Worm (Caenorhabditis elegans) whole organism, young adult: ENCODE results near the gene mcm-2.
A peak's percentile ranks its signal among the peaks of the same experiment; 100 is the strongest.

Experiments
- B0336.3 ChIP-seq: fragments of 200-800 bp; sonication (Bioruptor generic); IDR thresholded peaks from 2 replicates; pipeline ENCODE4 v1.3.6; 2022; ENCODE audit warnings: missing genetic modification characterization, missing compliant biosample characterization
- C06A6.2 ChIP-seq: fragments of 200-800 bp; sonication (Bioruptor generic); conservative IDR thresholded peaks from 2 replicates; pipeline ENCODE4 v1.3.6; 2022; ENCODE audit warnings: missing genetic modification characterization, missing compliant biosample characterization
- F23B12.7 ChIP-seq: sonication (generic microtip); optimal IDR thresholded peaks from 2 replicates; lab custom pipeline; 2017; ENCODE audit warnings: missing genetic modification characterization, mild to moderate bottlenecking, missing compliant biosample characterization, antibody characterized with exemption, moderate library complexity; ENCODE audit not compliant: insufficient read depth
- F39B2.1 ChIP-seq: fragments of 200-800 bp; sonication (Bioruptor generic); IDR thresholded peaks from 2 replicates; pipeline ENCODE4 v1.3.6; 2022; ENCODE audit warnings: missing genetic modification reagents, missing genetic modification characterization, missing compliant biosample characterization
- F52B5.7 ChIP-seq: sonication (generic microtip); optimal IDR thresholded peaks from 2 replicates; lab custom pipeline; 2016; ENCODE audit warnings: mild to moderate bottlenecking, missing genetic modification characterization, missing compliant biosample characterization
- F57A8.1 ChIP-seq: fragments of 200-800 bp; sonication (Bioruptor generic); optimal IDR thresholded peaks from 2 replicates; lab custom pipeline; 2018; ENCODE audit warnings: mild to moderate bottlenecking, missing genetic modification characterization, moderate library complexity, missing compliant biosample characterization
- T26A5.8 ChIP-seq: sonication (generic microtip); optimal IDR thresholded peaks from 2 replicates; lab custom pipeline; 2016; ENCODE audit warnings: missing genetic modification characterization, missing compliant biosample characterization
- Y53F4B.3 ChIP-seq: fragments of 200-800 bp; sonication (Bioruptor generic); IDR thresholded peaks from 2 replicates; pipeline ENCODE4 v1.3.6; 2022; ENCODE audit warnings: missing genetic modification reagents, missing genetic modification characterization, missing compliant biosample characterization
- Y67H2A.10 ChIP-seq: fragments of 200-800 bp; sonication (Bioruptor generic); conservative IDR thresholded peaks from 2 replicates; pipeline ENCODE4 v1.3.6; 2022; ENCODE audit warnings: missing genetic modification reagents, missing genetic modification characterization, missing compliant biosample characterization
- Y95B8A.8 ChIP-seq: fragments of 200-800 bp; sonication (Bioruptor generic); IDR thresholded peaks from 2 replicates; pipeline ENCODE4 v1.3.6; 2022; ENCODE audit warnings: missing genetic modification reagents, missing genetic modification characterization, missing compliant biosample characterization
- ama-1 ChIP-seq, 3 experiments: fragments of 150-350 bp in 1 of 3; sonication (generic microtip) in 2 of 3; optimal IDR thresholded peaks; 2 replicates each; lab custom pipeline; 2014 to 2018; ENCODE audit warnings: missing biosample characterization in 2 of 3, missing genetic modification characterization in 2 of 3, missing genetic modification reagents in 2 of 3
- aptf-2 ChIP-seq: fragments of 200-800 bp; sonication (Bioruptor generic); conservative IDR thresholded peaks from 2 replicates; pipeline ENCODE4 v1.3.6; 2022; ENCODE audit warnings: missing genetic modification reagents, missing genetic modification characterization, missing compliant biosample characterization
- attf-5 ChIP-seq: fragments of 200-800 bp; sonication (Bioruptor generic); optimal IDR thresholded peaks from 2 replicates; lab custom pipeline; 2018; ENCODE audit warnings: mild to moderate bottlenecking, missing genetic modification characterization, missing compliant biosample characterization
- cebp-1 ChIP-seq, 2 experiments: fragments of 200-800 bp in 1 of 2; sonication (Bioruptor generic) in 1 of 2; sonication (generic microtip) in 1 of 2; IDR thresholded peaks in 1 of 2; optimal IDR thresholded peaks in 1 of 2; 2 replicates each; pipeline versions ENCODE4 v1.3.6 to Lab custom; 2017 to 2022; ENCODE audit warnings: missing compliant biosample characterization in 2 of 2, missing genetic modification characterization in 2 of 2, mild to moderate bottlenecking in 1 of 2, missing genetic modification reagents in 1 of 2, moderate library complexity in 1 of 2
- ceh-27 ChIP-seq: fragments of 200-800 bp; sonication (Bioruptor generic); optimal IDR thresholded peaks from 2 replicates; lab custom pipeline; 2018; ENCODE audit warnings: mild to moderate bottlenecking, missing genetic modification characterization, moderate library complexity, missing compliant biosample characterization
- ceh-79 ChIP-seq: sonication (generic microtip); optimal IDR thresholded peaks from 2 replicates; lab custom pipeline; 2017; ENCODE audit warnings: mild to moderate bottlenecking, missing genetic modification characterization, missing compliant biosample characterization
- dpl-1 ChIP-seq: fragments of 150-350 bp; optimal IDR thresholded peaks from 2 replicates; lab custom pipeline; 2014; ENCODE audit warnings: missing biosample characterization, missing genetic modification reagents, missing genetic modification characterization
- egl-18 ChIP-seq: fragments of 200-800 bp; sonication (Bioruptor generic); IDR thresholded peaks from 2 replicates; pipeline ENCODE4 v1.3.6; 2022; ENCODE audit warnings: missing genetic modification reagents, missing genetic modification characterization, missing compliant biosample characterization
- ekl-4 ChIP-seq: fragments of 200-800 bp; sonication (Bioruptor generic); IDR thresholded peaks from 2 replicates; pipeline ENCODE4 v1.3.6; 2022; ENCODE audit warnings: missing genetic modification reagents, missing genetic modification characterization, missing compliant biosample characterization
- hmg-1.2 ChIP-seq: fragments of 200-800 bp; sonication (Bioruptor generic); IDR thresholded peaks from 2 replicates; pipeline ENCODE4 v1.3.6; 2022; ENCODE audit warnings: missing genetic modification reagents, missing genetic modification characterization, missing compliant biosample characterization
- lin-35 ChIP-seq, 3 experiments: fragments of 150-350 bp in 2 of 3; sonication (generic microtip) in 1 of 3; optimal IDR thresholded peaks; 2 replicates each; lab custom pipeline; 2014 to 2018; ENCODE audit warnings: missing biosample characterization in 3 of 3, missing genetic modification characterization in 3 of 3, missing genetic modification reagents in 3 of 3
- lin-40 ChIP-seq: sonication (generic microtip); optimal IDR thresholded peaks from 2 replicates; lab custom pipeline; 2016; ENCODE audit warnings: missing genetic modification characterization, mild to moderate bottlenecking, missing compliant biosample characterization, missing genotype, missing genetic modification reagents
- lir-1 ChIP-seq: fragments of 200-800 bp; sonication (Bioruptor generic); conservative IDR thresholded peaks from 2 replicates; pipeline ENCODE4 v1.3.6; 2022; ENCODE audit warnings: missing genetic modification reagents, missing genetic modification characterization, missing compliant biosample characterization
- lsy-27 ChIP-seq: sonication (generic microtip); optimal IDR thresholded peaks from 2 replicates; lab custom pipeline; 2017; ENCODE audit warnings: missing genetic modification characterization, mild to moderate bottlenecking, missing compliant biosample characterization, antibody characterized with exemption, missing genotype, borderline replicate concordance; ENCODE audit not compliant: insufficient read depth
- madf-10 ChIP-seq: sonication (generic microtip); optimal IDR thresholded peaks from 2 replicates; lab custom pipeline; 2016; ENCODE audit warnings: mild to moderate bottlenecking, missing genetic modification characterization, missing compliant biosample characterization
- madf-3 ChIP-seq: fragments of 200-800 bp; sonication (Bioruptor generic); IDR thresholded peaks from 2 replicates; pipeline ENCODE4 v1.3.6; 2022; ENCODE audit warnings: missing genetic modification reagents, missing genetic modification characterization, missing compliant biosample characterization
- madf-6 ChIP-seq: fragments of 200-800 bp; sonication (Bioruptor generic); IDR thresholded peaks from 2 replicates; pipeline ENCODE4 v1.3.6; 2022; ENCODE audit warnings: missing genetic modification reagents, missing genetic modification characterization, missing compliant biosample characterization
- mcd-1 ChIP-seq: fragments of 200-800 bp; sonication (Bioruptor generic); IDR thresholded peaks from 2 replicates; pipeline ENCODE4 v1.3.6; 2022; ENCODE audit warnings: missing genetic modification reagents, missing genetic modification characterization, missing compliant biosample characterization
- mxl-1 ChIP-seq: sonication (generic microtip); optimal IDR thresholded peaks from 2 replicates; lab custom pipeline; 2016; ENCODE audit warnings: missing genetic modification characterization, missing compliant biosample characterization
- nfya-1 ChIP-seq: sonication (generic microtip); optimal IDR thresholded peaks from 2 replicates; lab custom pipeline; 2017; ENCODE audit warnings: antibody characterized with exemption, missing compliant biosample characterization, missing genetic modification characterization, borderline replicate concordance; ENCODE audit not compliant: insufficient read depth
- nfyb-1 ChIP-seq: fragments of 200-800 bp; sonication (Bioruptor generic); IDR thresholded peaks from 2 replicates; pipeline ENCODE4 v1.3.6; 2022; ENCODE audit warnings: missing genetic modification reagents, missing genetic modification characterization, missing compliant biosample characterization
- nhr-27 ChIP-seq: fragments of 200-800 bp; sonication (Bioruptor generic); optimal IDR thresholded peaks from 2 replicates; lab custom pipeline; 2018; ENCODE audit warnings: mild to moderate bottlenecking, missing genetic modification characterization, moderate library complexity, missing compliant biosample characterization
- nhr-80 ChIP-seq: sonication (generic microtip); optimal IDR thresholded peaks from 2 replicates; lab custom pipeline; 2016; ENCODE audit warnings: missing genetic modification characterization, missing compliant biosample characterization
- repo-1 ChIP-seq: sonication (generic microtip); optimal IDR thresholded peaks from 2 replicates; lab custom pipeline; 2017; ENCODE audit warnings: mild to moderate bottlenecking, missing genetic modification characterization, missing compliant biosample characterization
- snpc-1.3 ChIP-seq: sonication (generic microtip); optimal IDR thresholded peaks from 2 replicates; lab custom pipeline; 2017; ENCODE audit warnings: missing genetic modification characterization, mild to moderate bottlenecking, missing compliant biosample characterization, antibody characterized with exemption, moderate library complexity, missing genotype, missing genetic modification reagents; ENCODE audit not compliant: insufficient read depth
- somi-1 ChIP-seq: fragments of 200-800 bp; sonication (Bioruptor generic); optimal IDR thresholded peaks from 2 replicates; lab custom pipeline; 2018; ENCODE audit warnings: mild to moderate bottlenecking, missing genetic modification characterization, missing compliant biosample characterization
- tbp1 ChIP-seq: fragments of 200-800 bp; sonication (Bioruptor generic); optimal IDR thresholded peaks from 2 replicates; lab custom pipeline; 2018; ENCODE audit warnings: mild to moderate bottlenecking, missing genetic modification characterization, missing compliant biosample characterization
- tbx-9 ChIP-seq: sonication (generic microtip); optimal IDR thresholded peaks from 2 replicates; lab custom pipeline; 2016; ENCODE audit warnings: borderline replicate concordance, missing genetic modification characterization, inconsistent platforms, missing compliant biosample characterization
- tlf-1 ChIP-seq: fragments of 200-800 bp; sonication (Bioruptor generic); optimal IDR thresholded peaks from 2 replicates; lab custom pipeline; 2018; ENCODE audit warnings: mild to moderate bottlenecking, missing genetic modification characterization, missing compliant biosample characterization
- zim-3 ChIP-seq: sonication (generic microtip); optimal IDR thresholded peaks from 2 replicates; lab custom pipeline; 2017; ENCODE audit warnings: mild to moderate bottlenecking, missing genetic modification characterization, moderate library complexity, missing compliant biosample characterization
- ztf-26 ChIP-seq: sonication (generic microtip); optimal IDR thresholded peaks from 2 replicates; lab custom pipeline; 2017; ENCODE audit warnings: missing genetic modification characterization, missing compliant biosample characterization
- ztf-3 ChIP-seq: fragments of 200-800 bp; sonication (Bioruptor generic); optimal IDR thresholded peaks from 2 replicates; lab custom pipeline; 2018; ENCODE audit warnings: mild to moderate bottlenecking, missing genetic modification characterization, missing compliant biosample characterization

Gene mcm-2

DNA sequence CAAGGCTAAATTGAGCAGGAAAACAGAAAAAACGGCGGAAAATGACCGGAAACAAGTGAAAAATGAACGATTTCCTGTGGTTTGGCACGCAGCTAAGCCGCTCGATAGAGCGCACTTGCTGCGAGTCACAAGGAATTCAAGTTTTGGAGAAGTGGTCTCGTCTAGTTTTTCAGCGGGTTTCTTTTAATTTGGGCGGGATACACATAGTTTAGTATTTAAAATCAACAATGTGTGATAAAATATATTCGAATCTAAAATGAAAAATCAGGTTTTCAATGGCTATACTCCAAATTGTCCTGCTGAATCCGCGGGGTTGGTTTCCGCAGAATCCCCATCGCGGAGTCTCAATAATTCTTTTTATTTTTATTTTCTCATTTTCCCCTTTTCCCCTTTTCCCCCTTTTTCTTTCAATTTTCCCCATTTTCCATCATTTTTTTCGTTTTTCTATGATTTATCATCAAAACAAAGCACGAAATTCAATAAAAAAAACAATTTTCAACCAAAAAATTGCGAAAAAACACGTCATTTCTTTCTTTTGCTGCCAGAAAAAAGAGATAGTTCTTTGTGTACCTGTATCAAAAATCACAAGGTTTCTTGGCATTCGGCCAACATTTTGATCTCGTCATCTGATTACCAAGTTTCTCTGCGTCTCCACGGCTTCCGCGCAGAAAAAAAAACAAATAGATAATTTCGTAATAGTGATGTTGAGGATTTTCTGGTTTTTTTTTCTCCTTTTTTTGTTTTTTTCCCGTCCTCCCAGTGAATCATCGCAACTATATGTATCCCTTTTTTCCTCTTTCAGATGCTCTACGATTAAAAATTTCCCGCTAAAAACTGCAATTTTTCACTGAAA lies 35.9 kb upstream of the mcm-2 start, which contains the start of gene ippk-1 (continued):
- TF ChIP-seq nfya-1 (tag; lab: Kevin White, UChicago) (no peak), nhr-27 (tag; lab: Kevin White, UChicago) (no peak), ceh-27 (GFP tag; lab: Kevin White, UChicago) (no peak), T26A5.8 (tag; lab: Kevin White, UChicago) (no peak), egl-18 (GFP tag; lab: Robert Waterston, UW) (no peak), madf-3 (GFP tag; lab: Robert Waterston, UW) (no peak), ztf-26 (tag; lab: Kevin White, UChicago) (peak; percentile 66), lir-1 (GFP tag; lab: Robert Waterston, UW) (no peak), Y95B8A.8 (no peak), tbp1 (GFP tag; lab: Kevin White, UChicago) (no peak), B0336.3 (GFP tag; lab: Robert Waterston, UW) (no peak), Y67H2A.10 (GFP tag; lab: Robert Waterston, UW) (no peak), F57A8.1 (GFP tag; lab: Kevin White, UChicago) (no peak), madf-10 (tag; lab: Kevin White, UChicago) (no peak), ekl-4 (no peak), somi-1 (GFP tag; lab: Kevin White, UChicago) (peak; percentile 62), attf-5 (GFP tag; lab: Kevin White, UChicago) (no peak), repo-1 (tag; lab: Kevin White, UChicago) (no peak), mxl-1 (tag; lab: Kevin White, UChicago) (no peak), tlf-1 (GFP tag; lab: Kevin White, UChicago) (no peak), F39B2.1 (GFP tag; lab: Robert Waterston, UW) (no peak), ceh-79 (tag; lab: Kevin White, UChicago) (no peak), dpl-1 (no peak), zim-3 (no peak), snpc-1.3 (no peak), F23B12.7 (tag; lab: Kevin White, UChicago) (no peak), cebp-1 (GFP tag; IDR thresholded peaks at IDR 0.05; lab: Robert Waterston, UW) (peak; percentile 88), cebp-1 (tag; optimal IDR thresholded peaks at IDR 0.05; lab: Kevin White, UChicago) (peak; percentile 96), aptf-2 (GFP tag; lab: Robert Waterston, UW) (0 out of 2 replicates have a peak, but pooled peaks have one; percentile 15), F52B5.7 (tag; lab: Kevin White, UChicago) (no peak), ztf-3 (GFP tag; lab: Kevin White, UChicago) (no peak), madf-6 (GFP tag; lab: Robert Waterston, UW) (no peak), Y53F4B.3 (no peak)

DNA sequence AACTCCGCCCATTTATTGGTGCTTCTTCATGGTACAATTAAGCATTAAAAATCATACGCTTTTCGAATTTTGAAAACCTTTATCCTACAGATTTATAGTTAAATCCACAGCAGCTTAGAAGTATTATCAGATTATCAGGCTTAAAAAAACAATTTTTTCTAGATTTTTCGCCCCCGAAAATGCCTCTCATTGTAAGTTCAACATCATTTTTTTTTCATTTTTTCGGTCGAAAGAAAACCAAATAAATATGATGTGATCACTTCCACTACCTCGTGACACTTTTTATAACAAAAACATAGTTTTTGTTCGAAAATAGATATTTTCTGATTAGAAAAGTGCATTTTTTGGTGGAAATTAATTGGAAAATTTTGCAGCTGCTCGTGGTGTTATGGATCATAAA lies 34.7 kb upstream of the mcm-2 start:
- TF ChIP-seq lin-35 (GFP tag; optimal IDR thresholded peaks at IDR 0.05; lab: Kevin White, UChicago) = no peak

- TF ChIP-seq ceh-27 (GFP tag; lab: Kevin White, UChicago) = peak; percentile 9
- TF ChIP-seq lin-40 (tag; lab: Kevin White, UChicago) = peak; percentile 53
- peak; percentile 3 for TF ChIP-seq madf-10 (tag; lab: Kevin White, UChicago)
- TF ChIP-seq attf-5 (GFP tag; lab: Kevin White, UChicago) = peak; percentile 68
- TF ChIP-seq mcd-1 = peak; percentile 64
- TF ChIP-seq nhr-80 (tag; lab: Kevin White, UChicago) = peak; percentile 94
- 0 out of 2 replicates have a peak, but pooled peaks have one; percentile 21 for TF ChIP-seq nfyb-1 (GFP tag; lab: Robert Waterston, UW)
- no peak for TF ChIP-seq tbx-9 (tag; lab: Kevin White, UChicago)
- peak; percentile 15 for TF ChIP-seq tbp1 (GFP tag; lab: Kevin White, UChicago)
- TF ChIP-seq ama-1 (optimal IDR thresholded peaks at IDR 0.05; lab: Kevin White, UChicago) = peak; percentile 20
- TF ChIP-seq ama-1 (GFP tag; optimal IDR thresholded peaks at IDR 0.05; lab: Kevin White, UChicago) = no peak
- peak; percentile 89 for TF ChIP-seq hmg-1.2 (GFP tag; lab: Robert Waterston, UW)
- 0 out of 2 replicates have a peak, but pooled peaks have one; percentile 37 for TF ChIP-seq cebp-1 (GFP tag; IDR thresholded peaks at IDR 0.05; lab: Robert Waterston, UW)
- TF ChIP-seq cebp-1 (tag; optimal IDR thresholded peaks at IDR 0.05; lab: Kevin White, UChicago) = peak; percentile 69
- TF ChIP-seq C06A6.2 = no peak; the same call in 1 of the 2 replicates
- no peak for TF ChIP-seq lsy-27 (tag; lab: Kevin White, UChicago)
Observed at ce11 chrII:12040167-12040566, 33.7 kb upstream of the mcm-2 start.
